Fruit fly (Drosophila melanogaster) whole organism, wandering third instar larva: ENCODE data around the gene Srp72.

Experiments used
- CG32264 ChIP-seq: fragments of 200-800 bp; sonication (Bioruptor generic); optimal IDR thresholded peaks from 2 replicates; lab custom pipeline; 2016; ENCODE audit warnings: missing biosample characterization, missing genetic modification characterization
- CG9705 ChIP-seq: fragments of 200-800 bp; sonication (Bioruptor generic); optimal IDR thresholded peaks from 2 replicates; lab custom pipeline; 2018; ENCODE audit warnings: missing biosample characterization, mild to moderate bottlenecking, missing genetic modification characterization
- CrebA ChIP-seq: fragments of 200-800 bp; sonication (Bioruptor generic); optimal IDR thresholded peaks from 2 replicates; lab custom pipeline; 2016; ENCODE audit warnings: missing biosample characterization, mild to moderate bottlenecking, missing genetic modification characterization, borderline replicate concordance
- Dfd ChIP-seq: fragments of >200 bp; optimal IDR thresholded peaks from 2 replicates; lab custom pipeline; 2017; ENCODE audit warnings: missing biosample characterization, missing genetic modification characterization
- GATAd ChIP-seq: sonication (Bioruptor generic); optimal IDR thresholded peaks from 2 replicates; lab custom pipeline; 2016; ENCODE audit warnings: missing biosample characterization, missing genetic modification characterization
- HLH106 ChIP-seq: fragments of 200-800 bp; optimal IDR thresholded peaks from 3 replicates; lab custom pipeline; 2019; ENCODE audit warnings: missing biosample characterization, mild to moderate bottlenecking, missing genetic modification characterization, moderate library complexity
- Hnf4 ChIP-seq: fragments of 200-800 bp; sonication (Bioruptor generic); optimal IDR thresholded peaks from 2 replicates; lab custom pipeline; 2016; ENCODE audit warnings: missing biosample characterization, mild to moderate bottlenecking, missing genetic modification characterization
- Hr78 ChIP-seq: fragments of >200 bp; optimal IDR thresholded peaks from 2 replicates; lab custom pipeline; 2017; ENCODE audit warnings: missing biosample characterization, missing genetic modification characterization
- Hr83 ChIP-seq: fragments of 200-300 bp; sonication (Bioruptor generic); optimal IDR thresholded peaks from 2 replicates; lab custom pipeline; 2016; ENCODE audit warnings: missing biosample characterization, mild to moderate bottlenecking, missing genetic modification characterization, moderate library complexity; ENCODE audit not compliant: poor library complexity, severe bottlenecking
- Jra ChIP-seq: sonication (Bioruptor generic); optimal IDR thresholded peaks from 2 replicates; lab custom pipeline; 2016; ENCODE audit warnings: missing biosample characterization, missing genetic modification characterization
- Mio ChIP-seq: sonication (Bioruptor generic); optimal IDR thresholded peaks from 2 replicates; lab custom pipeline; 2016; ENCODE audit warnings: missing biosample characterization, missing genetic modification characterization
- Myc ChIP-seq: fragments of >200 bp; optimal IDR thresholded peaks from 2 replicates; lab custom pipeline; 2017
- N ChIP-seq: fragments of >200 bp; optimal IDR thresholded peaks from 2 replicates; lab custom pipeline; 2018; ENCODE audit warnings: missing biosample characterization, missing external identifiers, missing genetic modification characterization
- OdsH ChIP-seq: fragments of 200-800 bp; sonication (Bioruptor generic); optimal IDR thresholded peaks from 2 replicates; lab custom pipeline; 2016; ENCODE audit warnings: missing biosample characterization, mild to moderate bottlenecking, missing genetic modification characterization
- Rel ChIP-seq, 2 experiments: fragments of 200-800 bp; sonication (Bioruptor generic) in 1 of 2; optimal IDR thresholded peaks; 2 replicates in 1 of 2; 3 replicates in 1 of 2; lab custom pipeline; 2016 to 2019; ENCODE audit warnings: mild to moderate bottlenecking in 2 of 2, missing biosample characterization in 2 of 2, missing genetic modification characterization in 2 of 2, moderate library complexity in 1 of 2
- Vsx2 ChIP-seq: fragments of 200-300, 225-300 bp; sonication (Bioruptor generic); optimal IDR thresholded peaks from 2 replicates; lab custom pipeline; 2018; ENCODE audit warnings: missing biosample characterization, missing genetic modification characterization; ENCODE audit not compliant: partially characterized antibody
- br ChIP-seq: fragments of 200-800 bp; sonication (Bioruptor generic); optimal IDR thresholded peaks from 2 replicates; lab custom pipeline; 2016; ENCODE audit warnings: missing biosample characterization, missing genetic modification characterization
- brk ChIP-seq: fragments of 200-800 bp; sonication (Bioruptor generic); optimal IDR thresholded peaks from 2 replicates; lab custom pipeline; 2016; ENCODE audit warnings: missing biosample characterization, mild to moderate bottlenecking, missing genetic modification characterization
- dl ChIP-seq, 2 experiments: fragments of 175-275, 200-275 bp in 1 of 2; fragments of 200-275 bp in 1 of 2; sonication (Bioruptor generic); optimal IDR thresholded peaks; lab custom pipeline; 2018; ENCODE audit warnings: mild to moderate bottlenecking in 2 of 2, missing biosample characterization in 2 of 2, missing genetic modification characterization in 2 of 2, moderate library complexity in 2 of 2; ENCODE audit not compliant: partially characterized antibody in 2 of 2, insufficient read depth in 1 of 2
- dmrt93B ChIP-seq: fragments of 200-800 bp; sonication (Bioruptor generic); optimal IDR thresholded peaks from 2 replicates; lab custom pipeline; 2018; ENCODE audit warnings: missing biosample characterization, mild to moderate bottlenecking, missing genetic modification characterization
- dsf ChIP-seq: sonication (Bioruptor generic); optimal IDR thresholded peaks from 2 replicates; lab custom pipeline; 2016; ENCODE audit warnings: missing biosample characterization, missing genetic modification characterization, borderline replicate concordance
- ey ChIP-seq: fragments of 200-800 bp; sonication (Bioruptor generic); optimal IDR thresholded peaks from 2 replicates; lab custom pipeline; 2016; ENCODE audit warnings: missing biosample characterization, missing genetic modification characterization
- foxo ChIP-seq, 2 experiments: fragments of 200-800 bp; sonication (Bioruptor generic); optimal IDR thresholded peaks; 2 replicates in 1 of 2; 3 replicates in 1 of 2; lab custom pipeline; 2016 to 2017; ENCODE audit warnings: missing biosample characterization in 2 of 2, missing genetic modification characterization in 2 of 2
- h ChIP-seq: fragments of 200-800 bp; sonication (Bioruptor generic); optimal IDR thresholded peaks from 3 replicates; lab custom pipeline; 2016; ENCODE audit warnings: missing biosample characterization, mild to moderate bottlenecking, missing genetic modification characterization
- jim ChIP-seq: fragments of 175-275, 200-325 bp; sonication (Bioruptor generic); optimal IDR thresholded peaks from 2 replicates; lab custom pipeline; 2016; ENCODE audit warnings: missing biosample characterization, mild to moderate bottlenecking, missing genetic modification characterization
- lola ChIP-seq: fragments of >200 bp; optimal IDR thresholded peaks from 2 replicates; lab custom pipeline; 2017; ENCODE audit warnings: missing biosample characterization, missing genetic modification characterization
- psq ChIP-seq: fragments of 200-800 bp; sonication (Bioruptor generic); optimal IDR thresholded peaks from 3 replicates; lab custom pipeline; 2017; ENCODE audit warnings: missing biosample characterization, mild to moderate bottlenecking, missing genetic modification characterization, moderate library complexity
- rgr ChIP-seq: fragments of 200-800 bp; sonication (Bioruptor generic); optimal IDR thresholded peaks from 3 replicates; lab custom pipeline; 2016; ENCODE audit warnings: missing biosample characterization, mild to moderate bottlenecking, missing genetic modification characterization
- sage ChIP-seq: fragments of 200-800 bp; sonication (Bioruptor generic); optimal IDR thresholded peaks from 2 replicates; lab custom pipeline; 2016; ENCODE audit warnings: missing biosample characterization, mild to moderate bottlenecking, missing genetic modification characterization
- sv ChIP-seq: fragments of 200-800 bp; sonication (Bioruptor generic); optimal IDR thresholded peaks from 3 replicates; lab custom pipeline; 2016; ENCODE audit warnings: missing biosample characterization, missing genetic modification characterization
- woc ChIP-seq: sonication (Bioruptor generic); optimal IDR thresholded peaks from 2 replicates; lab custom pipeline; 2016; ENCODE audit warnings: missing biosample characterization, mild to moderate bottlenecking, missing genetic modification characterization

Srp72 gene

DNA sequence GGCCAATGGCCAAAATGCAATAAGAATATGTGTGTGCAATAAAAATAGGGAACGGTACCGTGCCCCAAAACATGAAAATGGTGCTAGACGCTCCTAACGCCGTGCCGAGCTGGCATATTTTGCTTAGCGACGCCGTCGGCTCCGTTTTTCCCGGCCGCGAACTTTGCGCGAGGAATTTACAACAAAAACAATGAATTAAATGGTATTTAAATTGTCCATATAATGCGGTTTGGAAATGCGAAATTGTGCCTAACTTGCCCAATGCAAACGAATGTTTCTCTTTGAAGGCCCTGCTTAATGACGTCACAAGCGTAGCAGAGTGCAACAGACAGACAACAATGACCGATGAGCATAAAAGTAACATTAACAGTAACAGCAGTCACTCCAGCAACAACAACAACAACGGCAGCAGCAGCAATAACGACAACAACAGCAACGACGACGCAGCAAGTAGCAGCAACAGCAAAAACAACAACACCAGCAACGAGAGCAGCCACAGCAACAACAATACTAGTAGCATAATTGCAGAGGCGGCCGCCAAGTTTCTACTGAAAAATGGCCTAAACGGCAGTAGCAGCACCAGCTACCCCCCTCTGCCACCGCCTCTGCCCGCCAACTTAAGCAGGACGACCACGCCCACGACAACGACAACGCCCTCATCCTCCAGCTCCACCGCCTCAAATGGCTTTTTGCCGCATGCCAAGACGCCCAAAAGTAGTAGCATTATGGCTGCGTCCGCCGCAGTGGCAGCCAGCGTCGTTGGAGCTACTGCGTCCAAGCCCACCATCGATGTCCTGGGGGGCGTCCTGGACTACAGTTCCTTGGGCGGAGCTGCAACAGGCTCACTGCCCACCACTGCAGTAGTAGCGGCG lies 34.0 kb downstream of the Srp72 start:
- TF ChIP-seq GATAd (GFP tag; lab: Kevin White, UChicago) (no peak), psq (GFP tag; lab: Kevin White, UChicago) (peak; percentile 9)

DNA sequence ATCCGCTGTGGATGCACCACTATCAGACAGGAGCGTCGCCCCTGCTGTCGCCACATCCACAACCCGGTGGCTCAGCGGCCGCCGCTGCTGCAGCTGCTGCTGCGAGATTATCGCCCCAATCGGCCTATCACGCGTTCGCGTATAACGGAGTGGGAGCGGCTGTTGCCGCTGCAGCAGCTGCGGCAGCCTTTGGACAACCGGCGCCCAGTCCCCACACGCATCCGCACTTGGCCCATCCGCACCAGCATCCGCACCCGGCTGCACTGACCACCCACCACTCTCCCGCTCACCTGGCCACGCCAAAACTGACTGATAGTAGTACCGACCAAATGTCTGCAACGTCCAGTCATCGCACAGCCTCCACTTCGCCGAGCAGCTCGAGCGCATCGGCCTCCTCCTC lies 37.6 kb downstream of the Srp72 start:
- TF ChIP-seq N (GFP tag; lab: Kevin White, UChicago) (no peak), Myc (lab: Kevin White, UChicago) (no peak), brk (GFP tag; lab: Kevin White, UChicago) (no peak), CG9705 (GFP tag; lab: Kevin White, UChicago) (no peak), Hr78 (no peak), Dfd (GFP tag; lab: Kevin White, UChicago) (no peak), dmrt93B (no peak), Rel (GFP tag; optimal IDR thresholded peaks at IDR 0.05; lab: Kevin White, UChicago) (no peak), Rel (tag; optimal IDR thresholded peaks at IDR 0.05; lab: Kevin White, UChicago) (no peak), GATAd (GFP tag; lab: Kevin White, UChicago) (no peak), rgr (no peak), lola (GFP tag; lab: Kevin White, UChicago) (no peak), jim (GFP tag; lab: Kevin White, UChicago) (no peak), CrebA (GFP tag; lab: Kevin White, UChicago) (no peak)

DNA sequence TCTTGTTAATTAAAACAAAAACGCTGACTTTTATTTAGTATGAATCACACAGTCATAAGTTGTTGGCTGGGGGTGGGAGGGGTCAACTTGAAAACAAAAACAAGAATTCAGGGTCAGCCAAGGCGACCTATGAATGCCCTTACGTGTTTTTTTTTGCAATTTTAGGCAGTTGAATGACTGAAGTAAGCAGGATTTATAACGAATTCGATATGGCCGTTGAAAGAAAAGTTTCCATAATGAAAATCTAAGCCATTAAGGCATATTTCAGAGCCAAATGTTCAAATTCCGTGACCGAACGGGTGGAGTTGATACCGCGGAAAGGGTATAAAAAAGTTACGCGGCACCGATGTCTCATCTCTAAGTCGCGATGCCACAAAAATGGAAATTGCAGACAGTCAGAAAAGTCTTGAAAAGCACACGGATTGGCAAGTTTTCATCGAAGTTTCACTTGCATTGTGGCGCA lies 45.5 kb downstream of the Srp72 start:
- TF ChIP-seq ey (GFP tag; lab: Kevin White, UChicago) (peak; percentile 76), lola (GFP tag; lab: Kevin White, UChicago) (no peak), CG32264 (peak; percentile 41), CrebA (GFP tag; lab: Kevin White, UChicago) (no peak), sv (GFP tag; lab: Kevin White, UChicago) (peak; percentile 19), N (GFP tag; lab: Kevin White, UChicago) (no peak), Jra (peak; percentile 69), psq (GFP tag; lab: Kevin White, UChicago) (peak; percentile 62), dl (GFP tag; optimal IDR thresholded peaks at IDR 0.05; lab: Kevin White, UChicago; ENCODE audit: insufficient read depth in 1 of 2, partially characterized antibody in 2 of 2) (no peak), OdsH (peak; percentile 79), Hr78 (no peak), Vsx2 (GFP tag; lab: Kevin White, UChicago) (no peak), woc (GFP tag; lab: Kevin White, UChicago) (peak; percentile 97), br (GFP tag; lab: Kevin White, UChicago) (peak; percentile 86), CG9705 (GFP tag; lab: Kevin White, UChicago) (peak; percentile 37), Hnf4 (GFP tag; lab: Kevin White, UChicago) (no peak)

DNA sequence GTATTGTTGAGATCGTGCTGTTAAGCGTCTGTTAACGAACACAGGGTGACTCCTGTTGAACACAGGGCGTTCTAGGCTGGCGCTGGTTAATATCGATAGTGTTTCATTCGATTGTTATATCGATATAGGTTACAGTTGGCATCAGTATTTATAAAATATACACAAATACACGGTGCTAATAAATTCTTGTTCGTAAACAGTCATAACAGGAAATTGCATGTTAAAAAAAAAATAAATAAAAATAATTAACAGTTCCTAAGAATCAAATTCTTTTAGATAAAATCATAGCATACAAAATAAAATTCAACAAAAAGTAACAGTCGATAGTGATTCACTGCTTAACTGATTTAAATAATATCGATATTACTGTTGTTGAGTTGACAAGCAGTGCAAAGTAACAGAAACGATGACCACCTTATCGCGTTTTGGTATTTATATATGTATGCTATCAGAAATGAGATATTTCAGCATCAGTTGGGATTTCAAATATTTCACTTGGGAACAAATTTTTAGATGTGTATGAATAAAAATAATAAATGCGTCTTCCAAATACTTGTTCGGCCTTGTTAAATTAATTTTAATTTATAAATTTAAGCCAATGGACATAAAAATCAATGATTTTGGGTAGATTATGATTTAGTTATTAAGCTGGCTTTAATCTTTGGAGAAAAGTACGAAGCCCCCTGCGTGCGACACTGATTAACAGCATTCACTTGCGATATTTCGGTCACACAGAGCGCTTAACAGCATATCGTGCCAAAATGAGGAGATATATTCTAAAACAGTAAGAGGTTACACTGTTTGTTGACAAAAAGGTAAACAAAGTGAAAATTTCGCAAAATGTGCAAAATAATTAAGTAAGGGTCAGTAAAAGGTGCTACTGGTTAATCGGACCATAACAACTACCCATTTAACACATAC lies 46.4 kb downstream of the Srp72 start, which contains the start of the genes Pi3K92E and Lrrk:
Pi3K92E (minus strand) TSS at position 59 of the 921 bp plus-strand sequence.
Lrrk (plus strand) TSS at position 807 of the 921 bp plus-strand sequence.
- TF ChIP-seq CrebA (GFP tag; lab: Kevin White, UChicago) = no peak
- peak; percentile 18 for TF ChIP-seq CG9705 (GFP tag; lab: Kevin White, UChicago)
- no peak for TF ChIP-seq Hnf4 (GFP tag; lab: Kevin White, UChicago)
- no peak for TF ChIP-seq Rel (GFP tag; optimal IDR thresholded peaks at IDR 0.05; lab: Kevin White, UChicago)
- no peak for TF ChIP-seq Rel (tag; optimal IDR thresholded peaks at IDR 0.05; lab: Kevin White, UChicago)
- no peak for TF ChIP-seq dmrt93B
- TF ChIP-seq sv (GFP tag; lab: Kevin White, UChicago) = no peak
- no peak for TF ChIP-seq rgr
- no peak for TF ChIP-seq foxo (GFP tag; optimal IDR thresholded peaks at IDR 0.05; lab: Kevin White, UChicago)
- TF ChIP-seq HLH106 (tag; lab: Kevin White, UChicago) = peak; percentile 36
- no peak for TF ChIP-seq psq (GFP tag; lab: Kevin White, UChicago)
- peak; percentile 12 for TF ChIP-seq h (GFP tag; lab: Kevin White, UChicago)
- TF ChIP-seq Hr83 = peak; percentile 11
- no peak for TF ChIP-seq Vsx2 (GFP tag; lab: Kevin White, UChicago)
- no peak for TF ChIP-seq sage (GFP tag; lab: Kevin White, UChicago)
- no peak for TF ChIP-seq lola (GFP tag; lab: Kevin White, UChicago)
- no peak for TF ChIP-seq Dfd (GFP tag; lab: Kevin White, UChicago)
- TF ChIP-seq dsf = no peak
- no peak for TF ChIP-seq Mio (GFP tag; lab: Kevin White, UChicago)
- TF ChIP-seq, all 38 proteins: peak for 4
